Worm (Caenorhabditis elegans) whole organism, L4 larva: ENCODE results near the gene snf-6.
A peak's percentile ranks its signal among the peaks of the same experiment; 100 is the strongest.

ENCODE experiments used
- D1046.2 ChIP-seq: fragments of 200-800 bp; sonication (Bioruptor generic); IDR thresholded peaks from 2 replicates; pipeline ENCODE4 v1.3.6; 2022; ENCODE audit warnings: missing genetic modification characterization, missing compliant biosample characterization
- F49E8.2 ChIP-seq: sonication (generic microtip); optimal IDR thresholded peaks from 2 replicates; lab custom pipeline; 2016; ENCODE audit warnings: missing compliant biosample characterization, mild to moderate bottlenecking, missing genetic modification characterization, borderline replicate concordance
- R02D3.7 ChIP-seq: fragments of 150-350 bp; sonication (generic microtip); optimal IDR thresholded peaks from 3 replicates; lab custom pipeline; 2014; ENCODE audit warnings: missing biosample characterization, missing genetic modification characterization
- T20F7.1 ChIP-seq: fragments of 200-800 bp; sonication (Bioruptor generic); optimal IDR thresholded peaks from 2 replicates; lab custom pipeline; 2018; ENCODE audit warnings: mild to moderate bottlenecking, missing genetic modification characterization, missing compliant biosample characterization
- T26A8.4 ChIP-seq: fragments of 200-800 bp; sonication (Bioruptor generic); IDR thresholded peaks from 2 replicates; pipeline ENCODE4 v1.3.6; 2022; ENCODE audit warnings: missing genetic modification characterization, missing compliant biosample characterization
- Y105C5A.15 ChIP-seq: fragments of 200-800 bp; sonication (Bioruptor generic); IDR thresholded peaks from 2 replicates; pipeline ENCODE4 v1.3.6; 2022; ENCODE audit warnings: missing genetic modification characterization, missing compliant biosample characterization
- Y48G9A.11 ChIP-seq: fragments of 200-800 bp; sonication (Bioruptor generic); IDR thresholded peaks from 2 replicates; pipeline ENCODE4 v1.3.6; 2022; ENCODE audit warnings: missing genetic modification reagents, missing genetic modification characterization, missing compliant biosample characterization
- aha-1 ChIP-seq: fragments of 150-350 bp; peaks from one replicate; lab custom pipeline; 2014; ENCODE audit warnings: missing biosample characterization, missing genetic modification characterization
- ceh-32 ChIP-seq: sonication (generic microtip); optimal IDR thresholded peaks from 2 replicates; lab custom pipeline; 2016; ENCODE audit warnings: mild to moderate bottlenecking, missing genetic modification characterization, missing compliant biosample characterization; ENCODE audit not compliant: poor library complexity
- ceh-82 ChIP-seq: sonication (generic microtip); optimal IDR thresholded peaks from 2 replicates; lab custom pipeline; 2017; ENCODE audit warnings: missing biosample characterization, missing genetic modification characterization
- ces-1 ChIP-seq: fragments of 150-350 bp; sonication (generic microtip); optimal IDR thresholded peaks from 4 replicates; lab custom pipeline; 2014; ENCODE audit warnings: missing biosample characterization, missing genetic modification reagents, missing genetic modification characterization
- dmd-8 ChIP-seq: fragments of 200-800 bp; sonication (Bioruptor generic); IDR thresholded peaks from 2 replicates; pipeline ENCODE4 v1.3.6; 2022; ENCODE audit warnings: missing genetic modification characterization, missing compliant biosample characterization
- dpl-1 ChIP-seq: fragments of 150-350 bp; optimal IDR thresholded peaks from 2 replicates; lab custom pipeline; 2014; ENCODE audit warnings: missing biosample characterization, missing genetic modification reagents, missing genetic modification characterization
- egl-27 ChIP-seq: sonication (generic microtip); optimal IDR thresholded peaks from 3 replicates; lab custom pipeline; 2017; ENCODE audit warnings: missing biosample characterization, missing genetic modification reagents, missing genetic modification characterization
- fkh-10 ChIP-seq: fragments of 150-350 bp; optimal IDR thresholded peaks from 2 replicates; lab custom pipeline; 2014; ENCODE audit warnings: missing biosample characterization, missing genetic modification reagents, missing genetic modification characterization
- hif-1 ChIP-seq, 2 experiments: sonication (generic microtip); optimal IDR thresholded peaks; 2 replicates each; lab custom pipeline; 2016 to 2017; ENCODE audit warnings: missing compliant biosample characterization in 2 of 2, missing genetic modification characterization in 2 of 2, missing genetic modification reagents in 2 of 2, missing genotype in 2 of 2, mild to moderate bottlenecking in 1 of 2
- jun-1 ChIP-seq: fragments of 150-350 bp; optimal IDR thresholded peaks from 2 replicates; lab custom pipeline; 2014; ENCODE audit warnings: missing biosample characterization, missing genetic modification reagents, missing genetic modification characterization
- lin-1 ChIP-seq: fragments of 200-800 bp; sonication (Bioruptor generic); IDR thresholded peaks from 2 replicates; pipeline ENCODE4 v1.3.6; 2022; ENCODE audit warnings: missing genetic modification reagents, missing genetic modification characterization, missing compliant biosample characterization
- lin-13 ChIP-seq: fragments of 150-350 bp; optimal IDR thresholded peaks from 2 replicates; lab custom pipeline; 2014; ENCODE audit warnings: missing biosample characterization, missing genetic modification reagents, missing genetic modification characterization
- lin-15B ChIP-seq: fragments of 150-350 bp; sonication (generic microtip); optimal IDR thresholded peaks from 3 replicates; lab custom pipeline; 2014; ENCODE audit warnings: missing biosample characterization, missing genetic modification characterization
- lin-29 ChIP-seq: fragments of 200-800 bp; sonication (Bioruptor generic); IDR thresholded peaks from 2 replicates; pipeline ENCODE4 v1.3.6; 2022; ENCODE audit warnings: missing genetic modification reagents, missing genetic modification characterization, missing compliant biosample characterization
- lin-38 ChIP-seq: fragments of 200-800 bp; sonication (Bioruptor generic); IDR thresholded peaks from 2 replicates; pipeline ENCODE4 v1.3.6; 2022; ENCODE audit warnings: missing genetic modification reagents, missing genetic modification characterization, missing compliant biosample characterization
- lin-39 ChIP-seq: fragments of 150-350 bp; optimal IDR thresholded peaks from 2 replicates; lab custom pipeline; 2014; ENCODE audit warnings: missing biosample characterization, missing genetic modification reagents, missing genetic modification characterization
- lsy-2 ChIP-seq, 2 experiments: fragments of 150-350 bp in 1 of 2; sonication (generic microtip) in 1 of 2; optimal IDR thresholded peaks; 2 replicates each; lab custom pipeline; 2014 to 2017; ENCODE audit warnings: missing biosample characterization in 2 of 2, missing genetic modification characterization in 2 of 2
- mdl-1 ChIP-seq, 2 experiments: fragments of 150-350 bp in 1 of 2; sonication (generic microtip) in 1 of 2; optimal IDR thresholded peaks; 2 replicates each; lab custom pipeline; 2014 to 2017; ENCODE audit warnings: missing biosample characterization in 2 of 2, missing genetic modification characterization in 2 of 2
- mep-1 ChIP-seq: fragments of 150-350 bp; sonication (generic microtip); optimal IDR thresholded peaks from 3 replicates; lab custom pipeline; 2014; ENCODE audit warnings: missing biosample characterization, missing genetic modification characterization
- nhr-11 ChIP-seq: fragments of 150-350 bp; optimal IDR thresholded peaks from 2 replicates; lab custom pipeline; 2014; ENCODE audit warnings: missing biosample characterization, missing genetic modification characterization
- nhr-237 ChIP-seq: sonication (generic microtip); optimal IDR thresholded peaks from 2 replicates; lab custom pipeline; 2017; ENCODE audit warnings: missing biosample characterization, missing genetic modification characterization
- nhr-25 ChIP-seq: sonication (generic microtip); optimal IDR thresholded peaks from 2 replicates; lab custom pipeline; 2017; ENCODE audit warnings: missing genetic modification characterization, mild to moderate bottlenecking, missing compliant biosample characterization, antibody characterized with exemption, moderate library complexity, borderline replicate concordance; ENCODE audit not compliant: insufficient read depth
- nhr-28 ChIP-seq: fragments of 150-350 bp; optimal IDR thresholded peaks from 2 replicates; lab custom pipeline; 2014; ENCODE audit warnings: missing biosample characterization, missing genetic modification characterization
- nhr-6 ChIP-seq: fragments of 150-350 bp; optimal IDR thresholded peaks from 2 replicates; lab custom pipeline; 2014; ENCODE audit warnings: missing biosample characterization, missing genetic modification characterization
- nhr-76 ChIP-seq: fragments of 150-350 bp; optimal IDR thresholded peaks from 2 replicates; lab custom pipeline; 2014; ENCODE audit warnings: missing biosample characterization, missing genetic modification characterization
- pha-4 ChIP-seq, 2 experiments: fragments of 150-350 bp in 1 of 2; fragments of 200-800 bp in 1 of 2; sonication (Bioruptor generic) in 1 of 2; IDR thresholded peaks in 1 of 2; optimal IDR thresholded peaks in 1 of 2; 2 replicates each; pipeline versions ENCODE4 v1.3.6 to Lab custom; 2014 to 2022; ENCODE audit warnings: missing genetic modification characterization in 2 of 2, missing genetic modification reagents in 2 of 2, missing biosample characterization in 1 of 2, missing compliant biosample characterization in 1 of 2
- php-3 ChIP-seq: fragments of 200-800 bp; sonication (Bioruptor generic); IDR thresholded peaks from 2 replicates; pipeline ENCODE4 v1.3.6; 2022; ENCODE audit warnings: missing genetic modification reagents, missing genetic modification characterization, missing compliant biosample characterization
- pqm-1 ChIP-seq: sonication (generic microtip); optimal IDR thresholded peaks from 2 replicates; lab custom pipeline; 2017; ENCODE audit warnings: missing biosample characterization, missing genetic modification characterization
- saeg-2 ChIP-seq: fragments of 200-800 bp; sonication (Bioruptor generic); IDR thresholded peaks from 2 replicates; pipeline ENCODE4 v1.3.6; 2022; ENCODE audit warnings: missing genetic modification reagents, missing genetic modification characterization, missing compliant biosample characterization
- sdz-12 ChIP-seq: fragments of 200-800 bp; sonication (Bioruptor generic); optimal IDR thresholded peaks from 2 replicates; lab custom pipeline; 2018; ENCODE audit warnings: mild to moderate bottlenecking, missing genetic modification characterization, missing compliant biosample characterization
- snpc-1.2 ChIP-seq: fragments of 200-800 bp; sonication (Bioruptor generic); IDR thresholded peaks from 2 replicates; pipeline ENCODE4 v1.3.6; 2022; ENCODE audit warnings: missing genetic modification reagents, missing genetic modification characterization, missing compliant biosample characterization
- snpc-4 ChIP-seq: fragments of 150-350 bp; optimal IDR thresholded peaks from 2 replicates; lab custom pipeline; 2014; ENCODE audit warnings: missing biosample characterization, missing genetic modification characterization
- tra-1 ChIP-seq: fragments of 200-800 bp; sonication (Bioruptor generic); IDR thresholded peaks from 2 replicates; pipeline ENCODE4 v1.3.6; 2022; ENCODE audit warnings: missing genetic modification reagents, missing genetic modification characterization, missing compliant biosample characterization
- unc-62 ChIP-seq, 3 experiments: fragments of 150-350 bp in 1 of 3; sonication (generic microtip); optimal IDR thresholded peaks in 2 of 3; peaks in 1 of 3; 1 replicate in 1 of 3; 2 replicates in 2 of 3; lab custom pipeline; 2014 to 2017; ENCODE audit warnings: missing biosample characterization in 3 of 3, missing genetic modification characterization in 3 of 3, missing genetic modification reagents in 3 of 3, missing genotype in 1 of 3
- vab-7 ChIP-seq: fragments of 200-800 bp; sonication (Bioruptor generic); IDR thresholded peaks from 2 replicates; pipeline ENCODE4 v1.3.6; 2022; ENCODE audit warnings: missing genetic modification reagents, missing genetic modification characterization, missing compliant biosample characterization
- zfp-2 ChIP-seq: sonication (generic microtip); optimal IDR thresholded peaks from 2 replicates; lab custom pipeline; 2016; ENCODE audit warnings: mild to moderate bottlenecking, missing genetic modification characterization, missing compliant biosample characterization
- zfp-3 ChIP-seq: fragments of 200-800 bp; sonication (Bioruptor generic); conservative IDR thresholded peaks from 2 replicates; pipeline ENCODE4 v1.3.6; 2022; ENCODE audit warnings: missing genetic modification reagents, missing genetic modification characterization, missing compliant biosample characterization
- zip-2 ChIP-seq: fragments of 150-350 bp; optimal IDR thresholded peaks from 2 replicates; lab custom pipeline; 2014; ENCODE audit warnings: missing biosample characterization, missing genetic modification characterization
- ztf-11 ChIP-seq: fragments of 150-350 bp; optimal IDR thresholded peaks from 2 replicates; lab custom pipeline; 2014; ENCODE audit warnings: missing biosample characterization, missing genetic modification characterization

snf-6 gene

DNA sequence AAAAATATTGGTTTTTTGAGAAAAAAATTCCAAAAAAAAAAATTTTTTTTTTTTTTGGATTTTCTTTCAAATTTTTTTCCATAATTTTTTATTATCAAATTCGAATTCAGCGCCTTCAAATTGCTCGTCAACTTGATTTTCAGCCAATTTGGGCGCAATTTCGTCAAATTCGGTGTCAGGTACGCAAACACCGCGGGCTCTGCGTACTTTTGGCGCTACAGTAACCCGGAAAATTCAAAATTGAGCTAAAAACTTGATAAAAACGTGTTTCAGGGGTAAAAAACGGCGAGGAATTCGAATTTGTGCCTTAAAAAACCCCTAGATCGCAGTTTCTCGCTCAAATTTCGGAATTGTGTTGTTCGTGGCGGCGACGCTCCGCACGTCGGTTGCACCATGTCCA, 12.7 kb downstream of the snf-6 start:
- TF ChIP-seq lsy-2 (tag; optimal IDR thresholded peaks at IDR 0.05; lab: Kevin White, UChicago) (peak; percentile 16 to 78), tra-1 (GFP tag; lab: Robert Waterston, UW) (no peak), ztf-11 (tag; lab: Kevin White, UChicago) (no peak), lin-13 (GFP tag; lab: Kevin White, UChicago) (peak; percentile 88), aha-1 (tag; lab: Kevin White, UChicago) (peak; percentile 18), nhr-6 (tag; lab: Kevin White, UChicago) (no peak)
- TF ChIP-seq, all 104 proteins: peak for 3

DNA sequence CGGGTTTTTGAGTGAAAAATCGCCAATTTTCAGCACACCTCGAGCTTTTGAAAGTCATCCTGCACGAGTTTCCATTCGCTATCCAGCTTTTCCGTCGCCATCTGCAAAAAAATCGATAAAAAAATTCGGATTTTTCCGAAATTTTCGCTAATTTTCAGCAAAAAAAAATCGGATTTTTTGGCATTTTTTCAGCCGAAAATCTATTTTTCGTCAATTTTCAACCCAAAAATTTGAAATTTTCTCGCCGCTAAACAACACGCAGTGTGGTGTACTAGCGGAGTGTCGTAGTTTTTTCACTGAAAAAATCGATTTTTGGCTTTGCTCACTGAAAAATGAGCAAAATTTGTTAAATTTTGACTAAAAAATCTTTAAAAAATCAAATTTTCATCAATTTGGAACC, 14.7 kb downstream of the snf-6 start, which contains the start of gene tmem-120:
Gene tmem-120, minus strand, starts transcription at position 101 of the 400 bp plus-strand sequence.
- TF ChIP-seq R02D3.7 (tag; lab: Kevin White, UChicago) (no peak), ces-1 (GFP tag; lab: Kevin White, UChicago) (no peak), unc-62 (GFP tag; optimal IDR thresholded peaks at IDR 0.05 in 1 of 2; lab: Kevin White, UChicago) (no peak), unc-62 (tag; optimal IDR thresholded peaks at IDR 0.05; lab: Kevin White, UChicago) (no peak), lin-29 (GFP tag; lab: Robert Waterston, UW) (no peak), php-3 (no peak), snpc-1.2 (GFP tag; lab: Robert Waterston, UW) (no peak), Y105C5A.15 (GFP tag; lab: Robert Waterston, UW) (no peak), nhr-25 (tag; lab: Kevin White, UChicago) (no peak), dmd-8 (GFP tag; lab: Robert Waterston, UW) (no peak), pha-4 (GFP tag; IDR thresholded peaks at IDR 0.05; lab: Robert Waterston, UW) (no peak), pha-4 (tag; optimal IDR thresholded peaks at IDR 0.05; lab: Kevin White, UChicago) (no peak), zfp-2 (tag; lab: Kevin White, UChicago) (no peak), vab-7 (no peak), ceh-32 (tag; lab: Kevin White, UChicago) (no peak), saeg-2 (GFP tag; lab: Robert Waterston, UW) (no peak)

ce11 chrIII:1508764-1509281, 23.8 kb downstream of the snf-6 start:
- TF ChIP-seq T20F7.1 (GFP tag; lab: Kevin White, UChicago) (no peak), pqm-1 (tag; lab: Kevin White, UChicago) (no peak), T26A8.4 (GFP tag; lab: Robert Waterston, UW) (no peak), nhr-76 (tag; lab: Kevin White, UChicago) (no peak), sdz-12 (GFP tag; lab: Kevin White, UChicago) (no peak), unc-62 (GFP tag; optimal IDR thresholded peaks at IDR 0.05 in 1 of 2; lab: Kevin White, UChicago) (no peak), unc-62 (tag; optimal IDR thresholded peaks at IDR 0.05; lab: Kevin White, UChicago) (no peak), lin-39 (tag; lab: Kevin White, UChicago) (no peak), lin-29 (GFP tag; lab: Robert Waterston, UW) (no peak), zip-2 (tag; lab: Kevin White, UChicago) (no peak), lin-15B (tag; lab: Kevin White, UChicago) (no peak), mdl-1 (tag; optimal IDR thresholded peaks at IDR 0.05; lab: Kevin White, UChicago) (no peak), jun-1 (tag; lab: Kevin White, UChicago) (no peak), hif-1 (tag; optimal IDR thresholded peaks at IDR 0.05; lab: Kevin White, UChicago) (peak in 1 of 2 experiments; percentile 11), ceh-82 (no peak), nhr-28 (tag; lab: Kevin White, UChicago) (no peak), ztf-11 (tag; lab: Kevin White, UChicago) (no peak), dpl-1 (GFP tag; lab: Kevin White, UChicago) (no peak), lin-38 (GFP tag; lab: Robert Waterston, UW) (peak; percentile 22; the same call in 1 of the 2 replicates), snpc-4 (tag; lab: Kevin White, UChicago) (no peak), F49E8.2 (tag; lab: Kevin White, UChicago) (no peak), mep-1 (tag; lab: Kevin White, UChicago) (no peak), D1046.2 (0 out of 2 replicates have a peak, but pooled peaks have one; percentile 53), nhr-237 (tag; lab: Kevin White, UChicago) (no peak), nhr-6 (tag; lab: Kevin White, UChicago) (no peak), Y48G9A.11 (GFP tag; lab: Robert Waterston, UW) (no peak), egl-27 (no peak), zfp-3 (0 out of 2 replicates have a peak, but pooled peaks have one; percentile 55), aha-1 (tag; lab: Kevin White, UChicago) (peak; percentile 18), nhr-11 (tag; lab: Kevin White, UChicago) (no peak), fkh-10 (GFP tag; lab: Kevin White, UChicago) (no peak), lin-1 (GFP tag; lab: Robert Waterston, UW) (no peak)
